Worm (Caenorhabditis elegans) whole organism, L4 larva: ENCODE data around the gene C14A6.12.

Experiments used
- T20F7.1 ChIP-seq: fragments of 200-800 bp; sonication (Bioruptor generic); optimal IDR thresholded peaks from 2 replicates; lab custom pipeline; 2018; ENCODE audit warnings: mild to moderate bottlenecking, missing genetic modification characterization, missing compliant biosample characterization
- Y105C5A.15 ChIP-seq: fragments of 200-800 bp; sonication (Bioruptor generic); IDR thresholded peaks from 2 replicates; pipeline ENCODE4 v1.3.6; 2022; ENCODE audit warnings: missing genetic modification characterization, missing compliant biosample characterization
- Y48G9A.11 ChIP-seq: fragments of 200-800 bp; sonication (Bioruptor generic); IDR thresholded peaks from 2 replicates; pipeline ENCODE4 v1.3.6; 2022; ENCODE audit warnings: missing genetic modification reagents, missing genetic modification characterization, missing compliant biosample characterization
- ZK546.5 ChIP-seq, 2 experiments: sonication (generic microtip); optimal IDR thresholded peaks; 2 replicates each; lab custom pipeline; 2017; ENCODE audit warnings: missing biosample characterization in 2 of 2, missing genetic modification characterization in 2 of 2
- ama-1 ChIP-seq: fragments of 150-350 bp; optimal IDR thresholded peaks from 2 replicates; lab custom pipeline; 2014; ENCODE audit warnings: inconsistent platforms, mixed read lengths
- attf-4 ChIP-seq: sonication (generic microtip); optimal IDR thresholded peaks from 3 replicates; lab custom pipeline; 2017; ENCODE audit warnings: missing biosample characterization, missing genetic modification characterization
- ceh-82 ChIP-seq: sonication (generic microtip); optimal IDR thresholded peaks from 2 replicates; lab custom pipeline; 2017; ENCODE audit warnings: missing biosample characterization, missing genetic modification characterization
- ces-1 ChIP-seq: fragments of 150-350 bp; sonication (generic microtip); optimal IDR thresholded peaks from 4 replicates; lab custom pipeline; 2014; ENCODE audit warnings: missing biosample characterization, missing genetic modification reagents, missing genetic modification characterization
- cey-2 ChIP-seq: sonication (generic microtip); optimal IDR thresholded peaks from 3 replicates; lab custom pipeline; 2017; ENCODE audit warnings: missing genetic modification characterization, mild to moderate bottlenecking, missing compliant biosample characterization, antibody characterized with exemption, borderline replicate concordance; ENCODE audit not compliant: insufficient read depth
- ctbp-1 ChIP-seq: fragments of 200-800 bp; sonication (Bioruptor generic); IDR thresholded peaks from 2 replicates; pipeline ENCODE4 v1.3.6; 2022; ENCODE audit warnings: missing genetic modification reagents, missing genetic modification characterization, missing compliant biosample characterization
- daf-12 ChIP-seq: fragments of 150-350 bp; optimal IDR thresholded peaks from 2 replicates; lab custom pipeline; 2014; ENCODE audit warnings: missing biosample characterization, missing genetic modification reagents, missing genetic modification characterization
- daf-19 ChIP-seq: fragments of 200-800 bp; sonication (Bioruptor generic); conservative IDR thresholded peaks from 2 replicates; pipeline ENCODE4 v1.3.6; 2022; ENCODE audit warnings: missing genetic modification characterization, missing compliant biosample characterization
- dmd-9 ChIP-seq: fragments of 200-800 bp; sonication (Bioruptor generic); IDR thresholded peaks from 2 replicates; pipeline ENCODE4 v1.3.6; 2022; ENCODE audit warnings: missing genetic modification reagents, missing genetic modification characterization, missing compliant biosample characterization
- dpl-1 ChIP-seq: fragments of 150-350 bp; optimal IDR thresholded peaks from 2 replicates; lab custom pipeline; 2014; ENCODE audit warnings: missing biosample characterization, missing genetic modification reagents, missing genetic modification characterization
- dve-1 ChIP-seq: sonication (generic microtip); optimal IDR thresholded peaks from 2 replicates; lab custom pipeline; 2017; ENCODE audit warnings: antibody characterized with exemption, mild to moderate bottlenecking, missing genetic modification characterization, missing compliant biosample characterization; ENCODE audit not compliant: insufficient read depth
- egl-43 ChIP-seq: fragments of 200-800 bp; sonication (Bioruptor generic); IDR thresholded peaks from 2 replicates; pipeline ENCODE4 v1.3.6; 2022; ENCODE audit warnings: missing genetic modification reagents, missing genetic modification characterization, missing compliant biosample characterization
- hif-1 ChIP-seq, 2 experiments: sonication (generic microtip); optimal IDR thresholded peaks; 2 replicates each; lab custom pipeline; 2016 to 2017; ENCODE audit warnings: missing compliant biosample characterization in 2 of 2, missing genetic modification characterization in 2 of 2, missing genetic modification reagents in 2 of 2, missing genotype in 2 of 2, mild to moderate bottlenecking in 1 of 2
- hlh-11 ChIP-seq: fragments of 200-800 bp; sonication (Bioruptor generic); optimal IDR thresholded peaks from 2 replicates; lab custom pipeline; 2018; ENCODE audit warnings: mild to moderate bottlenecking, missing genetic modification characterization, missing compliant biosample characterization
- hlh-30 ChIP-seq: sonication (generic microtip); optimal IDR thresholded peaks from 2 replicates; lab custom pipeline; 2017; ENCODE audit warnings: antibody characterized with exemption, mild to moderate bottlenecking, missing genetic modification characterization, missing compliant biosample characterization; ENCODE audit not compliant: insufficient read depth
- lin-1 ChIP-seq: fragments of 200-800 bp; sonication (Bioruptor generic); IDR thresholded peaks from 2 replicates; pipeline ENCODE4 v1.3.6; 2022; ENCODE audit warnings: missing genetic modification reagents, missing genetic modification characterization, missing compliant biosample characterization
- lin-39 ChIP-seq: fragments of 150-350 bp; optimal IDR thresholded peaks from 2 replicates; lab custom pipeline; 2014; ENCODE audit warnings: missing biosample characterization, missing genetic modification reagents, missing genetic modification characterization
- lir-3 ChIP-seq: sonication (generic microtip); optimal IDR thresholded peaks from 2 replicates; lab custom pipeline; 2016; ENCODE audit warnings: mild to moderate bottlenecking, missing genetic modification characterization, missing compliant biosample characterization
- lsy-2 ChIP-seq, 2 experiments: fragments of 150-350 bp in 1 of 2; sonication (generic microtip) in 1 of 2; optimal IDR thresholded peaks; 2 replicates each; lab custom pipeline; 2014 to 2017; ENCODE audit warnings: missing biosample characterization in 2 of 2, missing genetic modification characterization in 2 of 2
- mdt-29 ChIP-seq: fragments of 200-800 bp; sonication (Bioruptor generic); IDR thresholded peaks from 2 replicates; pipeline ENCODE4 v1.3.6; 2022; ENCODE audit warnings: missing genetic modification reagents, missing genetic modification characterization, missing compliant biosample characterization
- mes-2 ChIP-seq: sonication (generic microtip); optimal IDR thresholded peaks from 2 replicates; lab custom pipeline; 2016; ENCODE audit warnings: missing genotype, mild to moderate bottlenecking, missing genetic modification characterization, missing compliant biosample characterization; ENCODE audit not compliant: poor library complexity, severe bottlenecking
- mxl-2 ChIP-seq: fragments of 200-800 bp; sonication (Bioruptor generic); conservative IDR thresholded peaks from 2 replicates; pipeline ENCODE4 v1.3.6; 2022; ENCODE audit warnings: missing genetic modification reagents, missing genetic modification characterization, missing compliant biosample characterization
- nhr-102 ChIP-seq: sonication (generic microtip); optimal IDR thresholded peaks from 2 replicates; lab custom pipeline; 2016; ENCODE audit warnings: mild to moderate bottlenecking, missing genetic modification characterization, moderate library complexity, missing compliant biosample characterization
- nhr-237 ChIP-seq: sonication (generic microtip); optimal IDR thresholded peaks from 2 replicates; lab custom pipeline; 2017; ENCODE audit warnings: missing biosample characterization, missing genetic modification characterization
- nhr-42 ChIP-seq: fragments of 200-800 bp; sonication (Bioruptor generic); IDR thresholded peaks from 2 replicates; pipeline ENCODE4 v1.3.6; 2022; ENCODE audit warnings: missing genetic modification characterization, missing compliant biosample characterization
- nhr-48 ChIP-seq: sonication (generic microtip); optimal IDR thresholded peaks from 2 replicates; lab custom pipeline; 2016; ENCODE audit warnings: mild to moderate bottlenecking, missing genetic modification characterization, missing compliant biosample characterization
- nhr-76 ChIP-seq: fragments of 150-350 bp; optimal IDR thresholded peaks from 2 replicates; lab custom pipeline; 2014; ENCODE audit warnings: missing biosample characterization, missing genetic modification characterization
- pha-4 ChIP-seq, 2 experiments: fragments of 150-350 bp in 1 of 2; fragments of 200-800 bp in 1 of 2; sonication (Bioruptor generic) in 1 of 2; IDR thresholded peaks in 1 of 2; optimal IDR thresholded peaks in 1 of 2; 2 replicates each; pipeline versions ENCODE4 v1.3.6 to Lab custom; 2014 to 2022; ENCODE audit warnings: missing genetic modification characterization in 2 of 2, missing genetic modification reagents in 2 of 2, missing biosample characterization in 1 of 2, missing compliant biosample characterization in 1 of 2
- php-3 ChIP-seq: fragments of 200-800 bp; sonication (Bioruptor generic); IDR thresholded peaks from 2 replicates; pipeline ENCODE4 v1.3.6; 2022; ENCODE audit warnings: missing genetic modification reagents, missing genetic modification characterization, missing compliant biosample characterization
- rbr-2 ChIP-seq: sonication (generic microtip); optimal IDR thresholded peaks from 2 replicates; lab custom pipeline; 2016; ENCODE audit warnings: missing genotype, missing genetic modification characterization, missing compliant biosample characterization
- set-16 ChIP-seq: fragments of 200-800 bp; sonication (Bioruptor generic); IDR thresholded peaks from 2 replicates; pipeline ENCODE4 v1.3.6; 2022; ENCODE audit warnings: missing genetic modification reagents, missing genetic modification characterization, missing compliant biosample characterization
- snpc-4 ChIP-seq: fragments of 150-350 bp; optimal IDR thresholded peaks from 2 replicates; lab custom pipeline; 2014; ENCODE audit warnings: missing biosample characterization, missing genetic modification characterization
- tra-1 ChIP-seq: fragments of 200-800 bp; sonication (Bioruptor generic); IDR thresholded peaks from 2 replicates; pipeline ENCODE4 v1.3.6; 2022; ENCODE audit warnings: missing genetic modification reagents, missing genetic modification characterization, missing compliant biosample characterization
- unc-62 ChIP-seq, 3 experiments: fragments of 150-350 bp in 1 of 3; sonication (generic microtip); optimal IDR thresholded peaks in 2 of 3; peaks in 1 of 3; 1 replicate in 1 of 3; 2 replicates in 2 of 3; lab custom pipeline; 2014 to 2017; ENCODE audit warnings: missing biosample characterization in 3 of 3, missing genetic modification characterization in 3 of 3, missing genetic modification reagents in 3 of 3, missing genotype in 1 of 3
- zfp-3 ChIP-seq: fragments of 200-800 bp; sonication (Bioruptor generic); conservative IDR thresholded peaks from 2 replicates; pipeline ENCODE4 v1.3.6; 2022; ENCODE audit warnings: missing genetic modification reagents, missing genetic modification characterization, missing compliant biosample characterization
- ztf-11 ChIP-seq: fragments of 150-350 bp; optimal IDR thresholded peaks from 2 replicates; lab custom pipeline; 2014; ENCODE audit warnings: missing biosample characterization, missing genetic modification characterization

C14A6.12 gene

DNA sequence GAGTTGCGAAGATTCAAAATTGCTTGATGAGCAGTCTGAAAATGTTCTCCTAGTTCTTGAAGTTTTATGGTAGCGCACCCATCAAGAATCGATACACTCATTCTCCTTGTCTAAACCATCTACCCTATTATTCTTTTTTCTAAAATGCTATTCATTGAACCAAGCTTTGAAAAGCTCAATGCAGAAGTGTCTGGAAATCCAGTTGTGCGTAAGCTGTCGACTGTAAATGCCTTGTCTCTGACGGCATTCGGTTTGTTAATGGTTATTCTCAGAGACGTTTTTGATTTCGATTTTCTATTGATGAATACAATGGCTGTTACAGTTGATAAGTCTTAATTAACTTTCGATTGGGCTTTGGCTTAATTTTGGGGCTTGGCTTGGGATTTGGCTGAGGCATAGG is at the start of gene C14A6.12:
C14A6.12 (minus strand) TSS at position 101 of the 400 bp plus-strand sequence.
- TF ChIP-seq nhr-48 (tag; lab: Kevin White, UChicago) (no peak), cey-2 (tag; lab: Kevin White, UChicago) (no peak), Y105C5A.15 (no peak), ztf-11 (tag; lab: Kevin White, UChicago) (no peak), nhr-76 (no peak), lin-39 (no peak), attf-4 (tag; lab: Kevin White, UChicago) (no peak), rbr-2 (tag; lab: Kevin White, UChicago) (no peak), ama-1 (no peak), pha-4 (GFP tag; IDR thresholded peaks at IDR 0.05; lab: Robert Waterston, UW) (no peak), pha-4 (tag; optimal IDR thresholded peaks at IDR 0.05; lab: Kevin White, UChicago) (no peak), ctbp-1 (GFP tag; lab: Robert Waterston, UW) (no peak), lir-3 (no peak), nhr-42 (GFP tag; lab: Robert Waterston, UW) (no peak), ZK546.5 (tag; optimal IDR thresholded peaks at IDR 0.05; lab: Kevin White, UChicago) (no peak)

DNA sequence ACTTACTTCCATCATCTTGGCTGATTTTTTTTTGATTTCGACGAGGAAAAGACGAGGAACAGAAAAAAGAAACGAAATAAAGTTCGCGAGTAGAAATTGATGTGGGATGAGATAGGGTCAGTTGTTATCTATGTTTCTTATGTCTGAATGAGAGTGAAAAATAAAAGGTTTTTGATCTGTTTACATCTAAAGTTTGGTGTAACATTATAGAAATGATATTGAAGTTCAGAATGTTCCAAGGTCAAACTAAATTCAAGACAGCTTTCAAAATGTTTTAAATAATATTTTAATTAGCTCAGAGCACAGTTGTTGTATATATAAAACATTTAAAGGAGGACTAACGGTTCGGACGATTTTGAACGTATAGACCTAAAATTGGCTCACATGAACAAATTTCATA is 46.6 kb upstream of the C14A6.12 start, which contains the start of gene F16H6.7:
F16H6.7 (minus strand) TSS at position 101 of the 400 bp plus-strand sequence.
- TF ChIP-seq tra-1 (GFP tag; lab: Robert Waterston, UW) = no peak
- no peak for TF ChIP-seq Y48G9A.11 (GFP tag; lab: Robert Waterston, UW)
- no peak for TF ChIP-seq mxl-2 (GFP tag; lab: Robert Waterston, UW)
- no peak for TF ChIP-seq hlh-11
- no peak for TF ChIP-seq ZK546.5 (tag; optimal IDR thresholded peaks at IDR 0.05; lab: Kevin White, UChicago)
- no peak for TF ChIP-seq set-16 (GFP tag; lab: Robert Waterston, UW)
- no peak for TF ChIP-seq unc-62 (GFP tag; optimal IDR thresholded peaks at IDR 0.05 in 1 of 2; lab: Kevin White, UChicago)
- no peak for TF ChIP-seq unc-62 (tag; optimal IDR thresholded peaks at IDR 0.05; lab: Kevin White, UChicago)
- no peak for TF ChIP-seq php-3
- no peak for TF ChIP-seq ztf-11 (tag; lab: Kevin White, UChicago)
- TF ChIP-seq hlh-30 = no peak
- no peak for TF ChIP-seq pha-4 (GFP tag; IDR thresholded peaks at IDR 0.05; lab: Robert Waterston, UW)
- no peak for TF ChIP-seq pha-4 (tag; optimal IDR thresholded peaks at IDR 0.05; lab: Kevin White, UChicago)
- TF ChIP-seq ceh-82 = no peak
- no peak for TF ChIP-seq dve-1 (tag; lab: Kevin White, UChicago)
- no peak for TF ChIP-seq nhr-102 (tag; lab: Kevin White, UChicago)
- TF ChIP-seq nhr-42 (GFP tag; lab: Robert Waterston, UW) = no peak
- no peak for TF ChIP-seq ctbp-1 (GFP tag; lab: Robert Waterston, UW)
- TF ChIP-seq daf-19 (GFP tag; lab: Robert Waterston, UW) = no peak
- no peak for TF ChIP-seq dpl-1
- TF ChIP-seq hif-1 (tag; optimal IDR thresholded peaks at IDR 0.05; lab: Kevin White, UChicago) = no peak
- no peak for TF ChIP-seq egl-43 (GFP tag; lab: Robert Waterston, UW)

DNA sequence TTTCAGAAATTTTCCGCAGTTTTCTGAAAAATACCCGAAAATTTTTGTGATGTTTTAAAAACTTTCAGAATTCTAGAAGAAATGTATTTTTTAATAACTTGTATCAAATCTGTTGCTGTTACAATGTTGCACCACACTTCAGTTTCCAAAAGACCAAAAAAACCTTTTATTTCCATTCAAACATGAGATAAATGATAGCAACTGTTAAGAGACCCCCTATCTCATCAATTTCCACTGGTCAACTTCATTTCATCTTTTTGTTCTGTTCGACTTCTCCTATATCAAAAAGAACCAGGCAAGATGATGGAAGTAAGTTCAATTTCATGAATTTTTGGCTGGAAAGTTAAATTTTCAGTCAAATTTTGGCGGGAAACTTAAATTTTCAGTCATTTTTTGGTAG is 36.0 kb upstream of the C14A6.12 start, which contains the start of gene F16H6.4:
F16H6.4 (plus strand) TSS at position 301 of the 400 bp plus-strand sequence.
- TF ChIP-seq egl-43 (GFP tag; lab: Robert Waterston, UW) = no peak
- no peak for TF ChIP-seq zfp-3 (GFP tag; lab: Robert Waterston, UW)
- TF ChIP-seq daf-12 (tag; lab: Kevin White, UChicago) = no peak
- no peak for TF ChIP-seq mdt-29
- no peak for TF ChIP-seq dve-1 (tag; lab: Kevin White, UChicago)
- no peak for TF ChIP-seq T20F7.1 (GFP tag; lab: Kevin White, UChicago)
- TF ChIP-seq ces-1 (GFP tag; lab: Kevin White, UChicago) = no peak
- no peak for TF ChIP-seq snpc-4 (tag; lab: Kevin White, UChicago)
- no peak for TF ChIP-seq lsy-2 (tag; optimal IDR thresholded peaks at IDR 0.05; lab: Kevin White, UChicago)
- TF ChIP-seq dmd-9 (GFP tag; lab: Robert Waterston, UW) = no peak
- no peak for TF ChIP-seq nhr-48 (tag; lab: Kevin White, UChicago)
- no peak for TF ChIP-seq nhr-76
- no peak for TF ChIP-seq lin-1 (GFP tag; lab: Robert Waterston, UW)
- TF ChIP-seq nhr-237 = no peak
- no peak for TF ChIP-seq mes-2 (tag; lab: Kevin White, UChicago)
